Fruit fly (Drosophila melanogaster) whole organism, adult: ENCODE results near the gene Dad.

ENCODE experiments used
- CG11617 ChIP-seq: fragments of 200-800 bp; sonication (Bioruptor generic); optimal IDR thresholded peaks from 2 replicates; lab custom pipeline; 2017; ENCODE audit warnings: mild to moderate bottlenecking, missing biosample characterization, missing genetic modification reagents, missing genetic modification characterization
- CG12768 ChIP-seq: fragments of 200-800 bp; sonication (Bioruptor generic); optimal IDR thresholded peaks from 2 replicates; lab custom pipeline; 2017; ENCODE audit warnings: missing biosample characterization, missing genetic modification characterization, mild to moderate bottlenecking, moderate library complexity, missing genetic modification reagents
- CG14711 ChIP-seq: fragments of 200-800 bp; sonication (Bioruptor generic); optimal IDR thresholded peaks from 2 replicates; lab custom pipeline; 2018; ENCODE audit warnings: missing biosample characterization, mild to moderate bottlenecking, missing genetic modification characterization, moderate library complexity
- CG1620 ChIP-seq: fragments of 200-800 bp; sonication (Bioruptor generic); optimal IDR thresholded peaks from 2 replicates; lab custom pipeline; 2016; ENCODE audit warnings: missing biosample characterization, missing genetic modification characterization
- CG33017 ChIP-seq: fragments of 200-800 bp; sonication (Bioruptor generic); optimal IDR thresholded peaks from 2 replicates; lab custom pipeline; 2018; ENCODE audit warnings: missing biosample characterization, mild to moderate bottlenecking, missing genetic modification characterization, moderate library complexity
- CG5204 ChIP-seq: fragments of 200-800 bp; sonication (Bioruptor generic); optimal IDR thresholded peaks from 2 replicates; lab custom pipeline; 2016; ENCODE audit warnings: missing biosample characterization, missing genetic modification characterization
- CG7045 ChIP-seq: fragments of 200-800 bp; sonication (Bioruptor generic); optimal IDR thresholded peaks from 2 replicates; lab custom pipeline; 2017; ENCODE audit warnings: missing biosample characterization, mild to moderate bottlenecking, missing genetic modification characterization
- CG7101 ChIP-seq: fragments of 200-800 bp; sonication (Bioruptor generic); optimal IDR thresholded peaks from 2 replicates; lab custom pipeline; 2018; ENCODE audit warnings: missing biosample characterization, mild to moderate bottlenecking, missing genetic modification characterization, moderate library complexity
- Clk ChIP-seq: fragments of 200-800 bp; sonication (Bioruptor generic); optimal IDR thresholded peaks from 2 replicates; lab custom pipeline; 2017; ENCODE audit warnings: missing biosample characterization, missing genetic modification characterization
- Crg-1 ChIP-seq: fragments of 200-800 bp; sonication (Bioruptor generic); optimal IDR thresholded peaks from 2 replicates; lab custom pipeline; 2016; ENCODE audit warnings: missing biosample characterization, missing genetic modification characterization
- Hr96 ChIP-seq: fragments of 200-800 bp; sonication (Bioruptor generic); optimal IDR thresholded peaks from 2 replicates; lab custom pipeline; 2016; ENCODE audit warnings: missing biosample characterization, missing genetic modification characterization
- Mnt ChIP-seq: fragments of 200-800 bp; sonication (Bioruptor generic); optimal IDR thresholded peaks from 2 replicates; lab custom pipeline; 2016; ENCODE audit warnings: missing biosample characterization, mild to moderate bottlenecking, missing genetic modification characterization
- bab1 ChIP-seq: fragments of 200-800 bp; sonication (Bioruptor generic); optimal IDR thresholded peaks from 3 replicates; lab custom pipeline; 2019; ENCODE audit warnings: missing biosample characterization, mild to moderate bottlenecking, missing genetic modification characterization, moderate library complexity
- cic ChIP-seq: fragments of 200-800 bp; sonication (Bioruptor generic); optimal IDR thresholded peaks from 2 replicates; lab custom pipeline; 2017; ENCODE audit warnings: missing biosample characterization, mild to moderate bottlenecking, missing genetic modification characterization, moderate library complexity
- cnc ChIP-seq, 2 experiments: fragments of >200 bp; optimal IDR thresholded peaks; 2 replicates each; lab custom pipeline; 2017
- kay ChIP-seq: fragments of 200-800 bp; sonication (Bioruptor generic); peaks from one replicate; lab custom pipeline; 2016; ENCODE audit warnings: missing biosample characterization, missing genetic modification characterization, borderline replicate concordance
- ovo ChIP-seq: fragments of 200-800 bp; sonication (Bioruptor generic); optimal IDR thresholded peaks from 2 replicates; lab custom pipeline; 2016; ENCODE audit warnings: missing biosample characterization, missing genetic modification characterization
- pad ChIP-seq: fragments of 200-800 bp; sonication (Bioruptor generic); optimal IDR thresholded peaks from 3 replicates; lab custom pipeline; 2017; ENCODE audit warnings: missing biosample characterization, missing genetic modification characterization, mild to moderate bottlenecking, moderate library complexity, missing genetic modification reagents
- tj ChIP-seq: fragments of 200-800 bp; sonication (Bioruptor generic); optimal IDR thresholded peaks from 3 replicates; lab custom pipeline; 2017; ENCODE audit warnings: missing biosample characterization, mild to moderate bottlenecking, missing genetic modification characterization, moderate library complexity
- toe ChIP-seq: fragments of 200-800 bp; sonication (Bioruptor generic); optimal IDR thresholded peaks from 2 replicates; lab custom pipeline; 2016; ENCODE audit warnings: missing biosample characterization, missing genetic modification characterization

Gene Dad

dm6 chr3R:17077968-17078417, 24.2 kb downstream of the Dad start:
- TF ChIP-seq Mnt (GFP tag; lab: Kevin White, UChicago) (peak; percentile 89), cic (GFP tag; lab: Kevin White, UChicago) (peak; percentile 95), tj (GFP tag; lab: Kevin White, UChicago) (no peak), CG12768 (GFP tag; lab: Kevin White, UChicago) (peak; percentile 7), Crg-1 (GFP tag; lab: Kevin White, UChicago) (peak; percentile 28), Clk (GFP tag; lab: Kevin White, UChicago) (no peak), CG11617 (GFP tag; lab: Kevin White, UChicago) (no peak), ovo (GFP tag; lab: Kevin White, UChicago) (no peak), CG14711 (no peak), CG1620 (GFP tag; lab: Kevin White, UChicago) (no peak), cnc (optimal IDR thresholded peaks at IDR 0.05; lab: Kevin White, UChicago) (peak; percentile 75 to 96), CG7045 (GFP tag; lab: Kevin White, UChicago) (no peak), pad (GFP tag; lab: Kevin White, UChicago) (no peak)

- peak; percentile 74 for TF ChIP-seq pad (GFP tag; lab: Kevin White, UChicago)
- peak; percentile 98 to 100 for TF ChIP-seq cnc (optimal IDR thresholded peaks at IDR 0.05; lab: Kevin White, UChicago)
- TF ChIP-seq tj (GFP tag; lab: Kevin White, UChicago), result peak; percentile 97
- TF ChIP-seq CG7101, result no peak
- peak; percentile 63 for TF ChIP-seq cic (GFP tag; lab: Kevin White, UChicago)
- peak; percentile 29 for TF ChIP-seq Hr96 (GFP tag; lab: Kevin White, UChicago)
- peak; percentile 74 for TF ChIP-seq CG12768 (GFP tag; lab: Kevin White, UChicago)
- TF ChIP-seq Mnt (GFP tag; lab: Kevin White, UChicago), result peak; percentile 90
- TF ChIP-seq CG11617 (GFP tag; lab: Kevin White, UChicago), result no peak
- TF ChIP-seq kay, result peak; percentile 98
- no peak for TF ChIP-seq Crg-1 (GFP tag; lab: Kevin White, UChicago)
- TF ChIP-seq CG7045 (GFP tag; lab: Kevin White, UChicago), result peak; percentile 9
Observed at dm6 chr3R:17078961-17079858, 25.4 kb downstream of the Dad start.

dm6 chr3R:17079859-17080255, 26.1 kb downstream of the Dad start, which contains the start of the genes Keap1 and kuk:
Gene Keap1 (minus strand): TSS chr3R:17079945.
Gene kuk (plus strand): TSS chr3R:17080244.
- TF ChIP-seq cnc (optimal IDR thresholded peaks at IDR 0.05; lab: Kevin White, UChicago) (no peak), Clk (GFP tag; lab: Kevin White, UChicago) (peak; percentile 3), Crg-1 (GFP tag; lab: Kevin White, UChicago) (peak; percentile 90), CG33017 (tag; lab: Kevin White, UChicago) (peak; percentile 21), CG7101 (peak; percentile 77), pad (GFP tag; lab: Kevin White, UChicago) (no peak), kay (no peak), CG14711 (peak; percentile 57), cic (GFP tag; lab: Kevin White, UChicago) (peak; percentile 72), Hr96 (GFP tag; lab: Kevin White, UChicago) (peak; percentile 74), CG11617 (GFP tag; lab: Kevin White, UChicago) (peak; percentile 67), ovo (GFP tag; lab: Kevin White, UChicago) (peak; percentile 69), bab1 (GFP tag; lab: Kevin White, UChicago) (peak; percentile 23), CG5204 (no peak), CG7045 (GFP tag; lab: Kevin White, UChicago) (no peak), CG1620 (GFP tag; lab: Kevin White, UChicago) (peak; percentile 88), CG12768 (GFP tag; lab: Kevin White, UChicago) (no peak), toe (GFP tag; lab: Kevin White, UChicago) (peak; percentile 79), tj (GFP tag; lab: Kevin White, UChicago) (no peak), Mnt (GFP tag; lab: Kevin White, UChicago) (peak; percentile 97)

dm6 chr3R:17080666-17081358, 27.0 kb downstream of the Dad start:
- TF ChIP-seq CG11617 (GFP tag; lab: Kevin White, UChicago) (peak; percentile 94), CG5204 (peak; percentile 94), ovo (GFP tag; lab: Kevin White, UChicago) (peak; percentile 15), Hr96 (GFP tag; lab: Kevin White, UChicago) (peak; percentile 87), kay (peak; percentile 87), tj (GFP tag; lab: Kevin White, UChicago) (peak; percentile 73), CG12768 (GFP tag; lab: Kevin White, UChicago) (peak; percentile 92), Mnt (GFP tag; lab: Kevin White, UChicago) (peak; percentile 28), CG7045 (GFP tag; lab: Kevin White, UChicago) (peak; percentile 96), Crg-1 (GFP tag; lab: Kevin White, UChicago) (peak; percentile 52), CG33017 (tag; lab: Kevin White, UChicago) (peak; percentile 90), CG7101 (peak; percentile 92), cic (GFP tag; lab: Kevin White, UChicago) (peak; percentile 54), toe (GFP tag; lab: Kevin White, UChicago) (peak; percentile 89), pad (GFP tag; lab: Kevin White, UChicago) (peak; percentile 77), Clk (GFP tag; lab: Kevin White, UChicago) (peak; percentile 88), CG14711 (peak; percentile 81), cnc (optimal IDR thresholded peaks at IDR 0.05; lab: Kevin White, UChicago) (no peak), CG1620 (GFP tag; lab: Kevin White, UChicago) (peak; percentile 79), bab1 (GFP tag; lab: Kevin White, UChicago) (peak; percentile 91)
